Fruit fly (Drosophila melanogaster) whole organism, pupa: ENCODE results near the gene Nepl9.

Source experiments
- CG12605 ChIP-seq: fragments of 200-800 bp; sonication (Bioruptor generic); IDR thresholded peaks from 2 replicates; pipeline ENCODE4 v1.3.6; 2022; ENCODE audit warnings: missing biosample characterization, missing genetic modification characterization
- CG15710 ChIP-seq: fragments of 200-800 bp; sonication (Bioruptor generic); optimal IDR thresholded peaks from 2 replicates; lab custom pipeline; 2018; ENCODE audit warnings: missing biosample characterization, mild to moderate bottlenecking, missing genetic modification characterization, moderate library complexity
- CG17806 ChIP-seq: fragments of 200-800 bp; sonication (Bioruptor generic); optimal IDR thresholded peaks from 2 replicates; lab custom pipeline; 2018; ENCODE audit warnings: missing biosample characterization, mild to moderate bottlenecking, missing genetic modification characterization, moderate library complexity
- CG32121 ChIP-seq: fragments of 200-800 bp; sonication (Bioruptor generic); IDR thresholded peaks from 2 replicates; pipeline ENCODE4 v1.3.6; 2022; ENCODE audit warnings: missing biosample characterization, missing genetic modification characterization
- CG34367 ChIP-seq: fragments of 200-800 bp; sonication (Bioruptor generic); optimal IDR thresholded peaks from 2 replicates; lab custom pipeline; 2018; ENCODE audit warnings: missing biosample characterization, mild to moderate bottlenecking, missing genetic modification characterization
- CG8159 ChIP-seq: fragments of 200-800 bp; sonication (Bioruptor generic); optimal IDR thresholded peaks from 3 replicates; lab custom pipeline; 2018; ENCODE audit warnings: missing biosample characterization, mild to moderate bottlenecking, missing genetic modification characterization, moderate library complexity
- D1 ChIP-seq: fragments of 200-800 bp; sonication (Bioruptor generic); optimal IDR thresholded peaks from 2 replicates; lab custom pipeline; 2018; ENCODE audit warnings: missing biosample characterization, mild to moderate bottlenecking, missing genetic modification characterization, moderate library complexity
- fd96Ca ChIP-seq: fragments of 200-800 bp; sonication (Bioruptor generic); IDR thresholded peaks from 3 replicates; pipeline ENCODE4 v1.3.6; 2022; ENCODE audit warnings: missing biosample characterization, missing genetic modification characterization
- rn ChIP-seq: fragments of 200-800 bp; sonication (Bioruptor generic); IDR thresholded peaks from 2 replicates; pipeline ENCODE4 v1.3.6; 2022; ENCODE audit warnings: missing biosample characterization, missing genetic modification characterization

DNA sequence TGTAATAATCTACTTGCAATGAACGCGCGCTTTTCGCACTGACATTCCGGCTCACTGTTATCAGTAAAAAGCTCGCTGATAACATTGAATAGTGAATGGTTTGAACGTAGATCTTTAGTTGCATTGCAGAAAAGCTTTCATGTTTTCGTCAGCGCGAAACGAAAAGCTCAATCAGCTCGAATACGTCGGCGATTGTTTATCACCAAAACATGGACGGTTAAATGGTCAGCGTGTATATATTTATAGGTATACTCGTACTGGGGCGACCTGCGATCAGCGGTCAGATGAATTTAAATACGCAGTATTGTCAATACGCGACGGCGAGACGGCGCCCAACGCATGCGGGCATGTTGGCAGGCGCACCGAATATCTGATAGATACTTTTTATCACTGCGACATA, 49.4 kb upstream of the Nepl9 start:
- no peak for TF ChIP-seq CG34367 (tag; lab: Kevin White, UChicago)
- no peak for TF ChIP-seq D1 (tag; lab: Kevin White, UChicago)
- TF ChIP-seq fd96Ca (GFP tag; lab: Robert Waterston, UW): no peak
- TF ChIP-seq rn (GFP tag; lab: Robert Waterston, UW): no peak
- no peak for TF ChIP-seq CG15710
- no peak for TF ChIP-seq CG8159
- TF ChIP-seq CG17806 (tag; lab: Kevin White, UChicago): no peak
- TF ChIP-seq CG12605: no peak
- no peak for TF ChIP-seq CG32121 (GFP tag; lab: Robert Waterston, UW)
